Fruit fly (Drosophila melanogaster) S2 (cell line): ENCODE measurements around the gene mld.

ENCODE experiments used
- CG8478 ChIP-seq: fragments of >200 bp; optimal IDR thresholded peaks from 2 replicates; lab custom pipeline; 2018
- CTCF ChIP-seq, 2 experiments: fragments of >200 bp; optimal IDR thresholded peaks; 2 replicates each; lab custom pipeline; 2018

DNA sequence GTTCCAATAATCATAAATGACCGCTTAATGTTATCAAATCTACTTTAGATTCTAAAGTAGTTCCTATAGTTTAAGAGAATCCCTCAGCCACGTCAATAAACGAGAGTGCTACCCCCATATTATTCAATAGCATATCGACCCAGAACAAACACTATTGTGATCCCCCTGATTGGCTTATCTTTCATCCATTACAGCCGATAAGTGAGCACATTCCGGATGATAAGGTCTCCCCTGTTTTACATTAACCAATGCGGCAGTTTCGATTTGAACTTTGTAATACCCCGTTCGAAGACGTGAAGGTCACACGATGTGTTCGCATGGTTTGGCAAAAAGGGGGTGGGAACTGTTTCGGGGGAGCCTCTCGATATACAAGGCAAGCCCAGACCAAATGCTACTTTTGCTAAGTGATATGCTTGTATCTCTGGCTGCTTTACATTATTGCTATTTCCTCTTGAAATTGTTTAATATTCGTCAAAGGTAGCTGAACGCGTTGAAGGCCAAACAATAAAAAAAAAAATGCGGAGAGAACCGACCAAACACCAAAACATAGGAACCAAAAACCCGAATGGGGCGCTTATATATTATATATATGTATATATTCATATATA, 21.2 kb upstream of the mld start:
- no peak for TF ChIP-seq CG8478 (lab: Kevin White, UChicago)
- no peak for TF ChIP-seq CTCF (optimal IDR thresholded peaks at IDR 0.05; lab: Kevin White, UChicago)
